Worm (Caenorhabditis elegans): Measurements from ENCODE around the gene Y54G2A.12.

DNA sequence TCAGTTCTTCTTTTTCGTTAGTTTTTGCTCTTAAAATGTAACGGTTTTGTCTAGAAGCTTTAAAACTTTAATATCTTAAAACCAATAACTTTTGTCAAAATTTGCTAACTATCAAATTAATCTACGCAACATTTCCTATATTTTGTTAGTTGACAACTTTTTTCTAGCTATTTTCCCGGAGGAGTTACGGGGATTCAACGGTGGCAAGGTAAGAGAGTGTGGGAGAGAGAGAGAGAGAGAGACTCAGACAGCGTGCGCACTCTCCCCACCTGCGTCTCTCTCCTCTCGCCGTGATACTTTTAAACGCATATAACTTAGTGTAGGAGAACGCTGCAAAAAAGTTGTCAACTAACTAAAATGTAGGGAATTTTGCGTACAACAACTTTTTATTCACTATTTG is 29.1 kb downstream of the Y54G2A.12 start:
- TF ChIP-seq blmp-1 (tag; optimal IDR thresholded peaks at IDR 0.05) (no peak), pha-4 (tag; optimal IDR thresholded peaks at IDR 0.05) (no peak), nhr-2 (tag; optimal IDR thresholded peaks at IDR 0.05) (no peak)
